Fruit fly (Drosophila melanogaster) whole organism, embryonic: ENCODE measurements around the gene ND-B17.

Experiments
- Awh ChIP-seq: fragments of 200-800 bp; sonication (Bioruptor generic); IDR thresholded peaks from 2 replicates; pipeline ENCODE4, ENCODE4 v1.3.6; 2022; ENCODE audit warnings: missing biosample characterization, missing genetic modification characterization
- C15 ChIP-seq: fragments of 200-800 bp; sonication (Bioruptor generic); IDR thresholded peaks from 3 replicates; pipeline ENCODE4 v1.3.6; 2022; ENCODE audit warnings: missing biosample characterization, missing genetic modification characterization
- CG11398 ChIP-seq: fragments of 200-800 bp; sonication (Bioruptor generic); optimal IDR thresholded peaks from 2 replicates; lab custom pipeline; 2016; ENCODE audit warnings: missing biosample characterization, missing genetic modification characterization
- CG12299 ChIP-seq: fragments of 200-800 bp; sonication (Bioruptor generic); optimal IDR thresholded peaks from 2 replicates; lab custom pipeline; 2018; ENCODE audit warnings: missing biosample characterization, mild to moderate bottlenecking, missing genetic modification characterization
- CG1233 ChIP-seq: fragments of 200-800 bp; sonication (Bioruptor generic); optimal IDR thresholded peaks from 4 replicates; lab custom pipeline; 2018; ENCODE audit warnings: missing biosample characterization, mild to moderate bottlenecking, missing genetic modification characterization
- CG12942 ChIP-seq: fragments of 200-800 bp; sonication (Bioruptor generic); optimal IDR thresholded peaks from 3 replicates; lab custom pipeline; 2016; ENCODE audit warnings: missing biosample characterization, missing genetic modification characterization
- CG15073 ChIP-seq: fragments of 200-800 bp; sonication (Bioruptor generic); optimal IDR thresholded peaks from 2 replicates; lab custom pipeline; 2016; ENCODE audit warnings: missing biosample characterization, missing genetic modification characterization
- CG1603 ChIP-seq: fragments of 200-800 bp; sonication (Bioruptor generic); optimal IDR thresholded peaks from 2 replicates; lab custom pipeline; 2019; ENCODE audit warnings: missing biosample characterization, mild to moderate bottlenecking, missing genetic modification characterization, moderate library complexity
- CG1792 ChIP-seq: fragments of 200-800 bp; sonication (Bioruptor generic); optimal IDR thresholded peaks from 2 replicates; lab custom pipeline; 2016; ENCODE audit warnings: missing biosample characterization, missing genetic modification characterization
- CG18262 ChIP-seq: fragments of 200-800 bp; optimal IDR thresholded peaks from 3 replicates; lab custom pipeline; 2019; ENCODE audit warnings: missing biosample characterization, mild to moderate bottlenecking, missing genetic modification characterization, moderate library complexity
- CG18619 ChIP-seq: fragments of 200-800 bp; sonication (Bioruptor generic); optimal IDR thresholded peaks from 3 replicates; lab custom pipeline; 2017; ENCODE audit warnings: missing biosample characterization, mild to moderate bottlenecking, missing genetic modification characterization
- CG2116 ChIP-seq: fragments of 200-800 bp; sonication (Bioruptor generic); optimal IDR thresholded peaks from 3 replicates; lab custom pipeline; 2018; ENCODE audit warnings: missing biosample characterization, mild to moderate bottlenecking, missing genetic modification characterization
- CG2199 ChIP-seq: fragments of 200-800 bp; sonication (Bioruptor generic); IDR thresholded peaks from 3 replicates; pipeline ENCODE4 v1.3.6; 2022; ENCODE audit warnings: missing biosample characterization, missing genetic modification characterization
- CG30403 ChIP-seq: fragments of 200-800 bp; sonication (Bioruptor generic); optimal IDR thresholded peaks from 3 replicates; lab custom pipeline; 2016; ENCODE audit warnings: missing biosample characterization, missing genetic modification characterization
- CG32532 ChIP-seq: fragments of 200-800 bp; sonication (Bioruptor generic); IDR thresholded peaks from 2 replicates; pipeline ENCODE4 v1.3.6; 2022; ENCODE audit warnings: missing biosample characterization, missing genetic modification characterization
- CG32772 ChIP-seq: fragments of 200-800 bp; sonication (Bioruptor generic); IDR thresholded peaks from 2 replicates; pipeline ENCODE4 v1.3.6; 2022; ENCODE audit warnings: missing biosample characterization, missing genetic modification characterization
- CG33213 ChIP-seq: fragments of 200-800 bp; sonication (Bioruptor generic); optimal IDR thresholded peaks from 3 replicates; lab custom pipeline; 2016; ENCODE audit warnings: missing biosample characterization, missing genetic modification characterization
- CG4424 ChIP-seq: fragments of 200-800 bp; sonication (Bioruptor generic); optimal IDR thresholded peaks from 3 replicates; lab custom pipeline; 2016; ENCODE audit warnings: missing biosample characterization, missing genetic modification characterization
- CG6272 ChIP-seq: fragments of 200-800 bp; sonication (Bioruptor generic); IDR thresholded peaks from 2 replicates; pipeline ENCODE4 v1.3.6; 2022; ENCODE audit warnings: missing biosample characterization, missing genetic modification characterization
- CG8765 ChIP-seq: fragments of 200-800 bp; sonication (Bioruptor generic); IDR thresholded peaks from 2 replicates; pipeline ENCODE4 v1.3.6; 2022; ENCODE audit warnings: missing biosample characterization, missing genetic modification characterization
- CG8944 ChIP-seq: fragments of 200-800 bp; sonication (Bioruptor generic); optimal IDR thresholded peaks from 3 replicates; lab custom pipeline; 2016; ENCODE audit warnings: missing biosample characterization, missing genetic modification characterization
- CG9727 ChIP-seq: fragments of 200-800 bp; sonication (Bioruptor generic); optimal IDR thresholded peaks from 3 replicates; lab custom pipeline; 2017; ENCODE audit warnings: missing biosample characterization, mild to moderate bottlenecking, missing genetic modification characterization
- D ChIP-seq, 2 experiments: fragments of 200-800 bp in 1 of 2; fragments of >200 bp in 1 of 2; sonication (Bioruptor generic) in 1 of 2; optimal IDR thresholded peaks; 2 replicates in 1 of 2; 3 replicates in 1 of 2; lab custom pipeline; 2017; ENCODE audit warnings: mild to moderate bottlenecking in 1 of 2, missing biosample characterization in 1 of 2, missing genetic modification characterization in 1 of 2, missing genetic modification reagents in 1 of 2
- Deaf1 ChIP-seq: fragments of 200-800 bp; optimal IDR thresholded peaks from 3 replicates; lab custom pipeline; 2019; ENCODE audit warnings: missing biosample characterization, mild to moderate bottlenecking, missing genetic modification characterization, moderate library complexity
- Elba2 ChIP-seq: fragments of 200-800 bp; sonication (Bioruptor generic); optimal IDR thresholded peaks from 3 replicates; lab custom pipeline; 2016; ENCODE audit warnings: missing biosample characterization, missing genetic modification characterization
- HLH4C ChIP-seq: fragments of 200-800 bp; sonication (Bioruptor generic); IDR thresholded peaks from 3 replicates; pipeline ENCODE4 v1.3.6; 2022; ENCODE audit warnings: missing biosample characterization, missing genetic modification characterization; ENCODE audit not compliant: partially characterized antibody
- HLHmδ ChIP-seq: fragments of 200-800 bp; sonication (Bioruptor generic); optimal IDR thresholded peaks from 2 replicates; lab custom pipeline; 2018; ENCODE audit warnings: missing biosample characterization, mild to moderate bottlenecking, missing genetic modification characterization, moderate library complexity
- Hmx ChIP-seq: fragments of 200-800 bp; sonication (Bioruptor generic); optimal IDR thresholded peaks from 2 replicates; lab custom pipeline; 2016; ENCODE audit warnings: missing biosample characterization, missing genetic modification characterization
- Hsf ChIP-seq: fragments of 200-800 bp; sonication (Bioruptor generic); optimal IDR thresholded peaks from 3 replicates; lab custom pipeline; 2016; ENCODE audit warnings: missing biosample characterization, missing genetic modification characterization
- Lpt ChIP-seq: fragments of >200 bp; optimal IDR thresholded peaks from 2 replicates; lab custom pipeline; 2018; ENCODE audit warnings: missing biosample characterization, missing genetic modification characterization
- NC2α ChIP-seq: fragments of 200-800 bp; sonication (Bioruptor generic); optimal IDR thresholded peaks from 2 replicates; lab custom pipeline; 2016; ENCODE audit warnings: missing biosample characterization, missing genetic modification characterization
- Trl ChIP-seq, 3 experiments: fragments of >200 bp in 2 of 3; fragments of 200-800 bp in 1 of 3; sonication (Bioruptor generic) in 1 of 3; optimal IDR thresholded peaks; 2 replicates in 1 of 3; 3 replicates in 2 of 3; lab custom pipeline; 2016 to 2017; ENCODE audit warnings: missing biosample characterization in 1 of 3, missing genetic modification characterization in 1 of 3
- Usf ChIP-seq: fragments of 200-800 bp; sonication (Bioruptor generic); optimal IDR thresholded peaks from 2 replicates; lab custom pipeline; 2017; ENCODE audit warnings: missing genotype, missing biosample characterization, missing genetic modification characterization
- amos ChIP-seq: fragments of 200-800 bp; sonication (Bioruptor generic); IDR thresholded peaks from 2 replicates; pipeline ENCODE4 v1.3.6; 2022; ENCODE audit warnings: missing biosample characterization, missing genetic modification characterization; ENCODE audit not compliant: partially characterized antibody
- ato ChIP-seq: fragments of 200-800 bp; sonication (Bioruptor generic); IDR thresholded peaks from 2 replicates; pipeline ENCODE4 v1.3.6; 2022; ENCODE audit warnings: missing biosample characterization, missing genetic modification characterization; ENCODE audit not compliant: partially characterized antibody
- ci ChIP-seq: fragments of 200-800 bp; sonication (Bioruptor generic); IDR thresholded peaks from 3 replicates; pipeline ENCODE4 v1.3.6; 2022; ENCODE audit warnings: missing biosample characterization, missing genetic modification characterization
- crol ChIP-seq: fragments of 200-800 bp; sonication (Bioruptor generic); IDR thresholded peaks from 2 replicates; pipeline ENCODE4 v1.3.6; 2022; ENCODE audit warnings: missing biosample characterization, missing genetic modification characterization
- crp ChIP-seq, 2 experiments: fragments of 200-800 bp; sonication (Bioruptor generic); optimal IDR thresholded peaks; 2 replicates in 1 of 2; 3 replicates in 1 of 2; lab custom pipeline; 2017; ENCODE audit warnings: missing biosample characterization in 2 of 2, missing genetic modification characterization in 2 of 2, mild to moderate bottlenecking in 1 of 2, moderate library complexity in 1 of 2
- danr ChIP-seq: fragments of 200-800 bp; sonication (Bioruptor generic); IDR thresholded peaks from 2 replicates; pipeline ENCODE4 v1.3.6; 2022; ENCODE audit warnings: missing biosample characterization, missing genetic modification characterization
- grn ChIP-seq: fragments of 200-800 bp; sonication (Bioruptor generic); optimal IDR thresholded peaks from 3 replicates; lab custom pipeline; 2017; ENCODE audit warnings: missing biosample characterization, missing genetic modification characterization
- kni ChIP-seq: fragments of 200-800 bp; sonication (Bioruptor generic); optimal IDR thresholded peaks from 3 replicates; lab custom pipeline; 2017; ENCODE audit warnings: mild to moderate bottlenecking, missing biosample characterization, missing genetic modification reagents, missing genetic modification characterization
- lola ChIP-seq, 3 experiments: fragments of >200 bp in 2 of 3; fragments of 200-800 bp in 1 of 3; sonication (Bioruptor generic) in 1 of 3; optimal IDR thresholded peaks; 2 replicates each; lab custom pipeline; 2017 to 2019; ENCODE audit warnings: missing biosample characterization in 3 of 3, missing genetic modification characterization in 3 of 3, mild to moderate bottlenecking in 1 of 3, moderate library complexity in 1 of 3
- p53 ChIP-seq: fragments of 200-800 bp; sonication (Bioruptor generic); optimal IDR thresholded peaks from 2 replicates; lab custom pipeline; 2016; ENCODE audit warnings: missing biosample characterization, missing genetic modification characterization
- pzg ChIP-seq: fragments of 200-800 bp; sonication (Bioruptor generic); optimal IDR thresholded peaks from 3 replicates; lab custom pipeline; 2018; ENCODE audit warnings: missing biosample characterization, mild to moderate bottlenecking, missing genetic modification characterization, moderate library complexity
- rib ChIP-seq: fragments of 200-800 bp; sonication (Bioruptor generic); IDR thresholded peaks from 2 replicates; pipeline ENCODE4 v1.3.6; 2022; ENCODE audit warnings: missing biosample characterization, missing genetic modification characterization
- sisA ChIP-seq: fragments of 200-800 bp; sonication (Bioruptor generic); IDR thresholded peaks from 2 replicates; pipeline ENCODE4 v1.3.6; 2022; ENCODE audit warnings: missing biosample characterization, missing genetic modification characterization
- slbo ChIP-seq: fragments of 200-800 bp; sonication (Bioruptor generic); IDR thresholded peaks from 2 replicates; pipeline ENCODE4 v1.3.6; 2022; ENCODE audit warnings: missing biosample characterization, missing genetic modification characterization
- twi ChIP-seq: fragments of 200-800 bp; optimal IDR thresholded peaks from 2 replicates; lab custom pipeline; 2019; ENCODE audit warnings: missing biosample characterization, mild to moderate bottlenecking, missing genetic modification characterization, moderate library complexity

ND-B17 gene

DNA sequence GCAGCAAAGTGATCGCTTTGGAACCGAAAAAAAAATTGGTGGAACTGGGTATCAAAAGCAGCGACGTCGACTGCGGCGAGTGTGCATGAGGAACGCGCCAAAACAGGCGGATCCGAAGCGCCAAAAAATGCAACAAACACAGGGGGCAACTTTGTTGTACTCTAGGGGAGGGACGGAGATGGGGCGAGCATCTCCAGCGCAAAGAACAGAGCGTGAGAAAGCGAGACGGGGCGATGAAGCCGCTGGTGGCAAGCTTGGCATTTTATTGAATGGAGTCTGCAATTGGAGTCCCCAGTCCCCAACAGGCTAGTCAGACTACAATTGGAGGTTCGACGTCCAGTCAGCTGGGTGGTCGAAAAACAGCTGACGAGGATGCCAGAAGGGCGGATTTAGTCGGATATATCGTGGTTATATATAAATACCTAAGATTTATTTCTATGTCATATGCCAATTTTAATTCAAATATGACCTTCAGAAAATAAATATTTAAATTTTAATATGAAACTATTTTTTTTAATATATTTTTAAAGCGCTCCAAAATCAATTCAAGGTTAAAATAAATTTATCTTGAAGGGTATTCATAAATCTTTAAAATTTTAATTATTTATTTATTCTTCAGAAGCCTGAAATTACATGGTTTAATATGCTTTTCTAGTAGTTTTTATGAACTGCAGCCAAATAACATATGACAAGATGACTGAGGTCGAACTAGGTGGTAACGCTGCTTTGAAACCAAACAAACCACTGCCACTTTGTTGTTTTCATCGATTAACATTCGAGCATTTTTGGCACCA lies 4.1 kb downstream of the ND-B17 start (continued):
- TF ChIP-seq CG6272 (GFP tag; lab: Robert Waterston, UW): 0 out of 2 replicates have a peak, but pooled peaks have one; percentile 50
- peak; percentile 94 for TF ChIP-seq CG1233 (GFP tag; lab: Kevin White, UChicago)
- TF ChIP-seq CG32532: peak; percentile 84
- peak; percentile 98 for TF ChIP-seq CG18262 (tag; lab: Kevin White, UChicago)
- peak; percentile 83 for TF ChIP-seq Awh (GFP tag; lab: Robert Waterston, UW)
- no peak for TF ChIP-seq Elba2 (GFP tag; lab: Kevin White, UChicago)
- TF ChIP-seq D (optimal IDR thresholded peaks at IDR 0.05; lab: Kevin White, UChicago): no peak
- TF ChIP-seq D (GFP tag; optimal IDR thresholded peaks at IDR 0.05; lab: Kevin White, UChicago): peak; percentile 93
- peak; percentile 70 to 89 for TF ChIP-seq crp (GFP tag; optimal IDR thresholded peaks at IDR 0.05; lab: Kevin White, UChicago)
- peak; percentile 41 for TF ChIP-seq Hsf (GFP tag; lab: Kevin White, UChicago)
- no peak for TF ChIP-seq p53
- TF ChIP-seq HLHmδ (GFP tag; lab: Kevin White, UChicago): no peak
- no peak for TF ChIP-seq kni
- TF ChIP-seq grn (GFP tag; lab: Kevin White, UChicago): no peak
- peak; percentile 72 for TF ChIP-seq sisA (GFP tag; lab: Robert Waterston, UW)
- peak; percentile 43; the same call in 1 of the 2 replicates for TF ChIP-seq crol (GFP tag; lab: Robert Waterston, UW)
- TF ChIP-seq CG11398 (GFP tag; lab: Kevin White, UChicago): peak; percentile 6
- peak in 1 of 3 experiments; percentile 98 for TF ChIP-seq lola (GFP tag; optimal IDR thresholded peaks at IDR 0.05; lab: Kevin White, UChicago)
- TF ChIP-seq NC2α: no peak
- peak; percentile 88 for TF ChIP-seq Usf (GFP tag; lab: Kevin White, UChicago)
- TF ChIP-seq Deaf1 (tag; lab: Kevin White, UChicago): peak; percentile 74
- TF ChIP-seq CG8765 (GFP tag; lab: Robert Waterston, UW): 0 out of 2 replicates have a peak, but pooled peaks have one; percentile 39
- TF ChIP-seq slbo: peak; percentile 84
- TF ChIP-seq ato: no peak
- TF ChIP-seq C15 (GFP tag; lab: Robert Waterston, UW): peak; percentile 59; the same call in 1 of the 3 replicates
- TF ChIP-seq Lpt (GFP tag; lab: Kevin White, UChicago): no peak
- TF ChIP-seq CG15073 (GFP tag; lab: Kevin White, UChicago): peak; percentile 48
- peak; percentile 94 for TF ChIP-seq twi (tag; lab: Kevin White, UChicago)
- no peak for TF ChIP-seq Hmx (GFP tag; lab: Kevin White, UChicago)
- TF ChIP-seq CG8944 (GFP tag; lab: Kevin White, UChicago): peak; percentile 30
- TF ChIP-seq CG2116: peak; percentile 66
- TF ChIP-seq CG2199 (GFP tag; lab: Robert Waterston, UW): no peak
- peak; percentile 61; the same call in 1 of the 2 replicates for TF ChIP-seq danr (GFP tag; lab: Robert Waterston, UW)
- peak; percentile 73 for TF ChIP-seq CG12942 (GFP tag; lab: Kevin White, UChicago)
- peak; percentile 6 for TF ChIP-seq CG1603
- peak; percentile 97 for TF ChIP-seq CG9727 (GFP tag; lab: Kevin White, UChicago)
- peak; percentile 93 for TF ChIP-seq CG4424 (GFP tag; lab: Kevin White, UChicago)
- peak; percentile 62 for TF ChIP-seq CG32772 (GFP tag; lab: Robert Waterston, UW)
- no peak for TF ChIP-seq CG33213
- peak; percentile 88 for TF ChIP-seq CG12299 (tag; lab: Kevin White, UChicago)
- no peak for TF ChIP-seq pzg (GFP tag; lab: Kevin White, UChicago)
- no peak for TF ChIP-seq rib
- peak; percentile 92 for TF ChIP-seq CG18619 (GFP tag; lab: Kevin White, UChicago)
- TF ChIP-seq CG30403 (GFP tag; lab: Kevin White, UChicago): peak; percentile 91
- TF ChIP-seq amos (GFP tag; lab: Robert Waterston, UW): no peak
- no peak for TF ChIP-seq CG1792 (GFP tag; lab: Kevin White, UChicago)
- TF ChIP-seq HLH4C (GFP tag; lab: Robert Waterston, UW): no peak
- TF ChIP-seq Trl (optimal IDR thresholded peaks at IDR 0.05; lab: Kevin White, UChicago): no peak
- TF ChIP-seq Trl (GFP tag; optimal IDR thresholded peaks at IDR 0.05; lab: Kevin White, UChicago): no peak
- peak; percentile 71 for TF ChIP-seq ci (GFP tag; lab: Robert Waterston, UW)
